Worm (Caenorhabditis elegans) whole organism, young adult: ENCODE results near the gene cpna-5.

Experiments
- B0035.1 ChIP-seq: sonication (generic microtip); optimal IDR thresholded peaks from 2 replicates; lab custom pipeline; 2016; ENCODE audit warnings: missing genetic modification characterization, mild to moderate bottlenecking, missing compliant biosample characterization, missing genotype, missing genetic modification reagents
- B0336.3 ChIP-seq: fragments of 200-800 bp; sonication (Bioruptor generic); IDR thresholded peaks from 2 replicates; pipeline ENCODE4 v1.3.6; 2022; ENCODE audit warnings: missing genetic modification characterization, missing compliant biosample characterization
- D2030.7 ChIP-seq: fragments of 200-800 bp; sonication (Bioruptor generic); IDR thresholded peaks from 2 replicates; pipeline ENCODE4 v1.3.6; 2022; ENCODE audit warnings: missing genetic modification reagents, missing genetic modification characterization, missing compliant biosample characterization
- F49E8.2 ChIP-seq: sonication (generic microtip); optimal IDR thresholded peaks from 3 replicates; lab custom pipeline; 2017; ENCODE audit warnings: missing genetic modification characterization, mild to moderate bottlenecking, missing compliant biosample characterization, antibody characterized with exemption, moderate library complexity; ENCODE audit not compliant: insufficient read depth
- F55B11.4 ChIP-seq: sonication (generic microtip); optimal IDR thresholded peaks from 2 replicates; lab custom pipeline; 2016; ENCODE audit warnings: missing compliant biosample characterization, missing genetic modification characterization, borderline replicate concordance; ENCODE audit not compliant: insufficient read depth
- T07F8.4 ChIP-seq: sonication (generic microtip); optimal IDR thresholded peaks from 2 replicates; lab custom pipeline; 2016; ENCODE audit warnings: mild to moderate bottlenecking, missing genetic modification characterization, moderate library complexity, missing compliant biosample characterization
- Y56A3A.18 ChIP-seq: fragments of 200-800 bp; sonication (Bioruptor generic); IDR thresholded peaks from 2 replicates; pipeline ENCODE4 v1.3.6; 2022; ENCODE audit warnings: missing genetic modification reagents, missing genetic modification characterization, missing compliant biosample characterization
- akir-1 ChIP-seq: fragments of 200-800 bp; sonication (Bioruptor generic); optimal IDR thresholded peaks from 2 replicates; lab custom pipeline; 2018; ENCODE audit warnings: mild to moderate bottlenecking, missing genetic modification characterization, moderate library complexity, missing compliant biosample characterization
- ama-1 ChIP-seq, 3 experiments: fragments of 150-350 bp in 1 of 3; sonication (generic microtip) in 2 of 3; optimal IDR thresholded peaks; 2 replicates each; lab custom pipeline; 2014 to 2018; ENCODE audit warnings: missing biosample characterization in 2 of 3, missing genetic modification characterization in 2 of 3, missing genetic modification reagents in 2 of 3
- atf-7 ChIP-seq: sonication (generic microtip); optimal IDR thresholded peaks from 2 replicates; lab custom pipeline; 2017; ENCODE audit warnings: mild to moderate bottlenecking, missing genetic modification characterization, missing compliant biosample characterization
- attf-3 ChIP-seq: fragments of 200-800 bp; sonication (Bioruptor generic); conservative IDR thresholded peaks from 2 replicates; pipeline ENCODE4 v1.3.6; 2022; ENCODE audit warnings: missing genetic modification reagents, missing genetic modification characterization, missing compliant biosample characterization
- attf-5 ChIP-seq: fragments of 200-800 bp; sonication (Bioruptor generic); optimal IDR thresholded peaks from 2 replicates; lab custom pipeline; 2018; ENCODE audit warnings: mild to moderate bottlenecking, missing genetic modification characterization, missing compliant biosample characterization
- bed-1 ChIP-seq: fragments of 200-800 bp; sonication (Bioruptor generic); IDR thresholded peaks from 2 replicates; pipeline ENCODE4 v1.3.6; 2022; ENCODE audit warnings: missing genetic modification reagents, missing genetic modification characterization, missing compliant biosample characterization
- ccch-3 ChIP-seq: fragments of 200-800 bp; sonication (Bioruptor generic); optimal IDR thresholded peaks from 2 replicates; lab custom pipeline; 2018; ENCODE audit warnings: mild to moderate bottlenecking, missing genetic modification characterization, missing compliant biosample characterization
- ceh-27 ChIP-seq: fragments of 200-800 bp; sonication (Bioruptor generic); optimal IDR thresholded peaks from 2 replicates; lab custom pipeline; 2018; ENCODE audit warnings: mild to moderate bottlenecking, missing genetic modification characterization, moderate library complexity, missing compliant biosample characterization
- ceh-91 ChIP-seq: fragments of 200-800 bp; sonication (Bioruptor generic); IDR thresholded peaks from 2 replicates; pipeline ENCODE4 v1.3.6; 2022; ENCODE audit warnings: missing genetic modification reagents, missing genetic modification characterization, missing compliant biosample characterization
- dox-1 ChIP-seq: fragments of 200-800 bp; sonication (Bioruptor generic); IDR thresholded peaks from 2 replicates; pipeline ENCODE4 v1.3.6; 2022; ENCODE audit warnings: missing genetic modification reagents, missing genetic modification characterization, missing compliant biosample characterization
- egl-18 ChIP-seq: fragments of 200-800 bp; sonication (Bioruptor generic); IDR thresholded peaks from 2 replicates; pipeline ENCODE4 v1.3.6; 2022; ENCODE audit warnings: missing genetic modification reagents, missing genetic modification characterization, missing compliant biosample characterization
- egl-44 ChIP-seq: fragments of 200-800 bp; sonication (Bioruptor generic); IDR thresholded peaks from 2 replicates; pipeline ENCODE4 v1.3.6; 2022; ENCODE audit warnings: missing genetic modification reagents, missing genetic modification characterization, missing compliant biosample characterization
- egrh-3 ChIP-seq: fragments of 200-800 bp; sonication (Bioruptor generic); IDR thresholded peaks from 2 replicates; pipeline ENCODE4 v1.3.6; 2022; ENCODE audit warnings: missing genetic modification reagents, missing genetic modification characterization, missing compliant biosample characterization
- ets-4 ChIP-seq: fragments of 200-800 bp; sonication (Bioruptor generic); optimal IDR thresholded peaks from 2 replicates; lab custom pipeline; 2018; ENCODE audit warnings: mild to moderate bottlenecking, missing genetic modification characterization, missing compliant biosample characterization
- gei-17 ChIP-seq: fragments of 200-800 bp; sonication (Bioruptor generic); optimal IDR thresholded peaks from 2 replicates; lab custom pipeline; 2018; ENCODE audit warnings: mild to moderate bottlenecking, missing genetic modification characterization, missing compliant biosample characterization
- let-526 ChIP-seq: fragments of 200-800 bp; sonication (Bioruptor generic); IDR thresholded peaks from 2 replicates; pipeline ENCODE4 v1.3.6; 2022; ENCODE audit warnings: missing genetic modification reagents, missing genetic modification characterization, missing compliant biosample characterization
- madf-10 ChIP-seq: sonication (generic microtip); optimal IDR thresholded peaks from 2 replicates; lab custom pipeline; 2016; ENCODE audit warnings: mild to moderate bottlenecking, missing genetic modification characterization, missing compliant biosample characterization
- mel-28 ChIP-seq: sonication (generic microtip); optimal IDR thresholded peaks from 2 replicates; lab custom pipeline; 2016; ENCODE audit warnings: borderline replicate concordance, mild to moderate bottlenecking, missing genetic modification characterization, missing compliant biosample characterization
- mxl-1 ChIP-seq: sonication (generic microtip); optimal IDR thresholded peaks from 2 replicates; lab custom pipeline; 2016; ENCODE audit warnings: missing genetic modification characterization, missing compliant biosample characterization
- nfyb-1 ChIP-seq: fragments of 200-800 bp; sonication (Bioruptor generic); IDR thresholded peaks from 2 replicates; pipeline ENCODE4 v1.3.6; 2022; ENCODE audit warnings: missing genetic modification reagents, missing genetic modification characterization, missing compliant biosample characterization
- nhr-27 ChIP-seq: fragments of 200-800 bp; sonication (Bioruptor generic); optimal IDR thresholded peaks from 2 replicates; lab custom pipeline; 2018; ENCODE audit warnings: mild to moderate bottlenecking, missing genetic modification characterization, moderate library complexity, missing compliant biosample characterization
- rec-8 ChIP-seq, 2 experiments: sonication (generic microtip); optimal IDR thresholded peaks; 2 replicates each; lab custom pipeline; 2016; ENCODE audit warnings: mild to moderate bottlenecking in 2 of 2, missing genetic modification characterization in 2 of 2, missing genetic modification reagents in 2 of 2, missing genotype in 2 of 2, missing biosample characterization in 1 of 2, missing compliant biosample characterization in 1 of 2, moderate library complexity in 1 of 2
- sdz-38 ChIP-seq: sonication (generic microtip); optimal IDR thresholded peaks from 2 replicates; lab custom pipeline; 2016; ENCODE audit warnings: missing genotype, missing genetic modification characterization, missing compliant biosample characterization
- sea-2 ChIP-seq: fragments of 200-800 bp; sonication (Bioruptor generic); IDR thresholded peaks from 2 replicates; pipeline ENCODE4 v1.3.6; 2022; ENCODE audit warnings: missing genetic modification characterization, missing compliant biosample characterization
- snpc-3.4 ChIP-seq: sonication (generic microtip); optimal IDR thresholded peaks from 2 replicates; lab custom pipeline; 2017; ENCODE audit warnings: missing genetic modification characterization, mild to moderate bottlenecking, missing compliant biosample characterization, antibody characterized with exemption, moderate library complexity, missing genotype, missing genetic modification reagents
- somi-1 ChIP-seq: fragments of 200-800 bp; sonication (Bioruptor generic); optimal IDR thresholded peaks from 2 replicates; lab custom pipeline; 2018; ENCODE audit warnings: mild to moderate bottlenecking, missing genetic modification characterization, missing compliant biosample characterization
- sptf-2 ChIP-seq: fragments of 200-800 bp; sonication (Bioruptor generic); optimal IDR thresholded peaks from 2 replicates; lab custom pipeline; 2018; ENCODE audit warnings: mild to moderate bottlenecking, missing genetic modification characterization, missing compliant biosample characterization
- tbx-9 ChIP-seq: sonication (generic microtip); optimal IDR thresholded peaks from 2 replicates; lab custom pipeline; 2016; ENCODE audit warnings: borderline replicate concordance, missing genetic modification characterization, inconsistent platforms, missing compliant biosample characterization
- tlf-1 ChIP-seq: fragments of 200-800 bp; sonication (Bioruptor generic); optimal IDR thresholded peaks from 2 replicates; lab custom pipeline; 2018; ENCODE audit warnings: mild to moderate bottlenecking, missing genetic modification characterization, missing compliant biosample characterization
- xnd-1 ChIP-seq: sonication (generic microtip); optimal IDR thresholded peaks from 2 replicates; lab custom pipeline; 2016; ENCODE audit warnings: missing genotype, missing genetic modification reagents, missing genetic modification characterization, missing compliant biosample characterization
- zfh-2 ChIP-seq: fragments of 200-800 bp; sonication (Bioruptor generic); conservative IDR thresholded peaks from 2 replicates; pipeline ENCODE4 v1.3.6; 2022; ENCODE audit warnings: missing genetic modification reagents, missing genetic modification characterization, missing compliant biosample characterization
- ztf-22 ChIP-seq: fragments of 200-800 bp; sonication (Bioruptor generic); optimal IDR thresholded peaks from 2 replicates; lab custom pipeline; 2018; ENCODE audit warnings: mild to moderate bottlenecking, missing genetic modification characterization, moderate library complexity, missing compliant biosample characterization
- ztf-3 ChIP-seq: fragments of 200-800 bp; sonication (Bioruptor generic); optimal IDR thresholded peaks from 2 replicates; lab custom pipeline; 2018; ENCODE audit warnings: mild to moderate bottlenecking, missing genetic modification characterization, missing compliant biosample characterization
- ztf-6 ChIP-seq: fragments of 200-800 bp; sonication (Bioruptor generic); IDR thresholded peaks from 2 replicates; pipeline ENCODE4 v1.3.6; 2022; ENCODE audit warnings: missing genetic modification reagents, missing genetic modification characterization, missing compliant biosample characterization

Gene cpna-5

ce11 chrII:7724603-7725002 is 6.2 kb upstream of the cpna-5 start, which contains the start of gene cpna-2:
Gene cpna-2 (plus strand): TSS chrII:7724903.
- TF ChIP-seq sptf-2, result no peak
- TF ChIP-seq akir-1 (GFP tag; lab: Kevin White, UChicago), result no peak
- TF ChIP-seq dox-1 (GFP tag; lab: Robert Waterston, UW), result no peak
- no peak for TF ChIP-seq egl-44 (GFP tag; lab: Robert Waterston, UW)

DNA sequence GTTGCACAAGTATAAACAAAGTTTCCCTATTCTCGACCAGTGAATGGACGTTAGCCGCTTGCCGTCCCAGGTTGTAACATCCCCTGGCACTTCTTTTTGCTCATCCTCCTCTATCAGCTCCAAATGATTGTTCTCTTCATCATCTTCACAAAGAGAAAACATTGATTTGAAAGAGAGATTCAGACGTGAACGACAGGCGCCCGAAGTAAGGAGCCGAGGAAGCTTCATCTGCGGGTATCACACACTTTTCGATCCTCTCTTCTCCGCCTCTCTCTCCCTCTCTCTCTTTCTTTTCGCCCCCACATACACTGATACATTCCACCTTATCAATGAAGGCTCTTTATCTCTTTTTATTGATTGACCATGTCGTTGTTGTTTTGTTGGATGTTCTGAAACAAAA is 4.4 kb upstream of the cpna-5 start:
- no peak for TF ChIP-seq ztf-22
- no peak for TF ChIP-seq sea-2 (GFP tag; lab: Robert Waterston, UW)
- no peak for TF ChIP-seq nhr-27 (tag; lab: Kevin White, UChicago)
- peak; percentile 60 for TF ChIP-seq zfh-2 (GFP tag; lab: Robert Waterston, UW)
- no peak for TF ChIP-seq madf-10 (tag; lab: Kevin White, UChicago)
- TF ChIP-seq nfyb-1 (GFP tag; lab: Robert Waterston, UW), result no peak

DNA sequence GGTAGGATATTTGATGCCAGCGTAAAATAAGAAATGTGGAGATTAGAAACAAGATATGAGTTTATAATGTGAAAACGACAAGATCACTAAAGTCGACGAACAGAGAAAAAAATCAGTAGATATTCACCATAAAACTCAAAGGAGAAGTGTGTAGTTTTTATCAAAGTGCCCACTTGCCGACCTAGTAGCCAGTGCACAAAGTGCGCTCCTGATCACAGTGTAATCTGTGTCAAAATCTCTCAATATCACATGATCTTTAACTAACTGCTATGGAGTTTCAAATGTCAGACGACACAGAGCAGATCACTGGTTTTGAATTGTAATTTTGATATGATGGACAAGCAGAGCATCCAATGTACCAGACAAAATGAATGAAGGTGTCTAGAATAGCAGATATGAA is 2.1 kb upstream of the cpna-5 start:
- TF ChIP-seq mel-28 (tag; lab: Kevin White, UChicago) (no peak), bed-1 (GFP tag; lab: Robert Waterston, UW) (no peak), ztf-6 (GFP tag; lab: Robert Waterston, UW) (no peak), B0336.3 (GFP tag; lab: Robert Waterston, UW) (no peak), attf-5 (no peak), let-526 (GFP tag; lab: Robert Waterston, UW) (no peak), atf-7 (tag; lab: Kevin White, UChicago) (no peak), B0035.1 (tag; lab: Kevin White, UChicago) (no peak), ceh-91 (GFP tag; lab: Robert Waterston, UW) (no peak), ceh-27 (GFP tag; lab: Kevin White, UChicago) (no peak), somi-1 (GFP tag; lab: Kevin White, UChicago) (no peak), mxl-1 (tag; lab: Kevin White, UChicago) (no peak)
- TF ChIP-seq, all 124 proteins: peak for 0

ce11 chrII:7719039-7719438 is 648 bp upstream of the cpna-5 start:
- TF ChIP-seq F55B11.4 (tag; lab: Kevin White, UChicago) (no peak), F49E8.2 (no peak), ama-1 (optimal IDR thresholded peaks at IDR 0.05; lab: Kevin White, UChicago) (no peak), ama-1 (GFP tag; optimal IDR thresholded peaks at IDR 0.05; lab: Kevin White, UChicago) (no peak), egrh-3 (no peak), egl-44 (GFP tag; lab: Robert Waterston, UW) (no peak), B0035.1 (tag; lab: Kevin White, UChicago) (no peak), mel-28 (tag; lab: Kevin White, UChicago) (no peak), Y56A3A.18 (GFP tag; lab: Robert Waterston, UW) (no peak), gei-17 (GFP tag; lab: Kevin White, UChicago) (no peak), T07F8.4 (no peak), tlf-1 (GFP tag; lab: Kevin White, UChicago) (no peak), ccch-3 (no peak)
- TF ChIP-seq, all 124 proteins: peak for 0

ce11 chrII:7716112-7716511 is 2.3 kb downstream of the cpna-5 start:
- TF ChIP-seq rec-8 (tag; optimal IDR thresholded peaks at IDR 0.05; lab: Kevin White, UChicago), result no peak
- no peak for TF ChIP-seq attf-3 (GFP tag; lab: Robert Waterston, UW)
- TF ChIP-seq ets-4 (GFP tag; lab: Kevin White, UChicago), result no peak
- TF ChIP-seq D2030.7, result no peak
- no peak for TF ChIP-seq snpc-3.4 (tag; lab: Kevin White, UChicago)
- TF ChIP-seq ztf-3 (GFP tag; lab: Kevin White, UChicago), result no peak
- TF ChIP-seq nfyb-1 (GFP tag; lab: Robert Waterston, UW), result no peak
- no peak for TF ChIP-seq T07F8.4
- TF ChIP-seq tbx-9 (tag; lab: Kevin White, UChicago), result no peak
- no peak for TF ChIP-seq egrh-3
- no peak for TF ChIP-seq sdz-38 (tag; lab: Kevin White, UChicago)
- TF ChIP-seq egl-18 (GFP tag; lab: Robert Waterston, UW), result no peak
- no peak for TF ChIP-seq xnd-1
